Worm (Caenorhabditis elegans) whole organism, young adult: Measurements from ENCODE around the gene rab-39.

Experiments used
- dox-1 ChIP-seq: fragments of 200-800 bp; sonication (Bioruptor generic); IDR thresholded peaks from 2 replicates; pipeline ENCODE4 v1.3.6; 2022; ENCODE audit warnings: missing genetic modification reagents, missing genetic modification characterization, missing compliant biosample characterization
- madf-3 ChIP-seq: fragments of 200-800 bp; sonication (Bioruptor generic); IDR thresholded peaks from 2 replicates; pipeline ENCODE4 v1.3.6; 2022; ENCODE audit warnings: missing genetic modification reagents, missing genetic modification characterization, missing compliant biosample characterization
- nhr-80 ChIP-seq: sonication (generic microtip); optimal IDR thresholded peaks from 2 replicates; lab custom pipeline; 2016; ENCODE audit warnings: missing genetic modification characterization, missing compliant biosample characterization
- rpc-1 ChIP-seq, 2 experiments: fragments of 150-350 bp in 1 of 2; sonication (generic microtip) in 1 of 2; optimal IDR thresholded peaks; 2 replicates each; lab custom pipeline; 2014 to 2018; ENCODE audit warnings: missing biosample characterization in 1 of 2, missing genetic modification characterization in 1 of 2, missing genetic modification reagents in 1 of 2, missing genotype in 1 of 2
- snpc-1.1 ChIP-seq: sonication (generic microtip); optimal IDR thresholded peaks from 2 replicates; lab custom pipeline; 2017; ENCODE audit warnings: missing genetic modification characterization, mild to moderate bottlenecking, missing compliant biosample characterization, antibody characterized with exemption, moderate library complexity, missing genotype, missing genetic modification reagents; ENCODE audit not compliant: insufficient read depth
- snpc-4 ChIP-seq, 5 experiments: fragments of 150-350 bp in 1 of 5; sonication (generic microtip) in 4 of 5; optimal IDR thresholded peaks; 2 replicates each; lab custom pipeline; 2014 to 2018; ENCODE audit warnings: missing genetic modification characterization in 5 of 5, missing biosample characterization in 3 of 5, antibody characterized with exemption in 2 of 5, mild to moderate bottlenecking in 2 of 5, missing compliant biosample characterization in 2 of 5, missing genotype in 2 of 5, moderate library complexity in 2 of 5, missing genetic modification reagents in 1 of 5

ce11 chrII:9275173-9275572 lies 47.5 kb downstream of the rab-39 start:
- TF ChIP-seq rpc-1 (optimal IDR thresholded peaks at IDR 0.05; lab: Kevin White, UChicago) (no peak), rpc-1 (tag; optimal IDR thresholded peaks at IDR 0.05; lab: Kevin White, UChicago) (no peak), dox-1 (no peak), nhr-80 (tag; lab: Kevin White, UChicago) (no peak), snpc-1.1 (tag; lab: Kevin White, UChicago) (no peak), madf-3 (peak; percentile 64; the same call in 1 of the 2 replicates), snpc-4 (GFP tag; optimal IDR thresholded peaks at IDR 0.05; lab: Kevin White, UChicago) (no peak), snpc-4 (tag; optimal IDR thresholded peaks at IDR 0.05; lab: Kevin White, UChicago) (no peak)
